Fruit fly (Drosophila melanogaster) whole organism, prepupa: ENCODE results near the gene Lrp4.

Experiments
- CG10669 ChIP-seq: fragments of 200-800 bp; sonication (Bioruptor generic); optimal IDR thresholded peaks from 3 replicates; lab custom pipeline; 2018; ENCODE audit warnings: missing biosample characterization, mild to moderate bottlenecking, missing genetic modification characterization, moderate library complexity
- CG11902 ChIP-seq: fragments of 200-800 bp; sonication (Bioruptor generic); optimal IDR thresholded peaks from 3 replicates; lab custom pipeline; 2016; ENCODE audit warnings: missing biosample characterization, missing genetic modification characterization
- CG15336 ChIP-seq: fragments of 200-800 bp; sonication (Bioruptor generic); IDR thresholded peaks from 2 replicates; pipeline ENCODE4 v1.3.6; 2022; ENCODE audit warnings: missing biosample characterization, missing genetic modification characterization
- CG1621 ChIP-seq: fragments of 200-800 bp; sonication (Bioruptor generic); optimal IDR thresholded peaks from 3 replicates; lab custom pipeline; 2018; ENCODE audit warnings: missing biosample characterization, mild to moderate bottlenecking, missing genetic modification characterization
- CG3032 ChIP-seq: fragments of 200-800 bp; optimal IDR thresholded peaks from 2 replicates; lab custom pipeline; 2019; ENCODE audit warnings: missing biosample characterization, mild to moderate bottlenecking, missing genetic modification characterization, moderate library complexity
- CG34406 ChIP-seq: fragments of 200-800 bp; sonication (Bioruptor generic); optimal IDR thresholded peaks from 3 replicates; lab custom pipeline; 2016; ENCODE audit warnings: missing biosample characterization, missing genetic modification characterization
- CG6163 ChIP-seq: fragments of 200-800 bp; sonication (Bioruptor generic); IDR thresholded peaks from 3 replicates; pipeline ENCODE4 v1.3.6; 2022; ENCODE audit warnings: missing biosample characterization, missing genetic modification characterization
- CG6792 ChIP-seq: fragments of 200-800 bp; sonication (Bioruptor generic); optimal IDR thresholded peaks from 3 replicates; lab custom pipeline; 2016; ENCODE audit warnings: missing biosample characterization, missing genetic modification characterization
- CG6854 ChIP-seq: fragments of 200-800 bp; sonication (Bioruptor generic); optimal IDR thresholded peaks from 2 replicates; lab custom pipeline; 2017; ENCODE audit warnings: missing biosample characterization, mild to moderate bottlenecking, missing genetic modification characterization
- CG7368 ChIP-seq: fragments of 200-800 bp; sonication (Bioruptor generic); optimal IDR thresholded peaks from 3 replicates; lab custom pipeline; 2016; ENCODE audit warnings: missing biosample characterization, missing genetic modification characterization
- CG8119 ChIP-seq: fragments of 200-800 bp; sonication (Bioruptor generic); IDR thresholded peaks from 3 replicates; pipeline ENCODE4 v1.3.6; 2022; ENCODE audit warnings: missing biosample characterization, missing genetic modification characterization
- CG8319 ChIP-seq: fragments of 200-800 bp; sonication (Bioruptor generic); optimal IDR thresholded peaks from 3 replicates; lab custom pipeline; 2016; ENCODE audit warnings: missing biosample characterization, missing genetic modification characterization
- Eip75B ChIP-seq: fragments of 200-800 bp; sonication (Bioruptor generic); optimal IDR thresholded peaks from 3 replicates; lab custom pipeline; 2016; ENCODE audit warnings: missing biosample characterization, missing genetic modification characterization
- Eip78C ChIP-seq: fragments of 200-800 bp; sonication (Bioruptor generic); peaks from one replicate; lab custom pipeline; 2016; ENCODE audit warnings: missing biosample characterization, missing genetic modification characterization
- Eip93F ChIP-seq: fragments of 200-800 bp; sonication (Bioruptor generic); optimal IDR thresholded peaks from 2 replicates; lab custom pipeline; 2016; ENCODE audit warnings: missing biosample characterization, mild to moderate bottlenecking, missing genetic modification characterization
- Ets21C ChIP-seq: fragments of 200-800 bp; sonication (Bioruptor generic); optimal IDR thresholded peaks from 3 replicates; lab custom pipeline; 2016; ENCODE audit warnings: missing biosample characterization, missing genetic modification characterization
- Gug ChIP-seq: fragments of 200-800 bp; sonication (Bioruptor generic); IDR thresholded peaks from 2 replicates; pipeline ENCODE4 v1.3.6; 2022; ENCODE audit warnings: missing biosample characterization, missing genetic modification characterization
- Hr38 ChIP-seq: sonication (Bioruptor generic); optimal IDR thresholded peaks from 2 replicates; lab custom pipeline; 2016; ENCODE audit warnings: missing biosample characterization, missing genetic modification characterization
- Hr39 ChIP-seq: fragments of 200-800 bp; sonication (Bioruptor generic); optimal IDR thresholded peaks from 2 replicates; lab custom pipeline; 2016; ENCODE audit warnings: missing biosample characterization, missing genetic modification characterization
- Lpt ChIP-seq: fragments of 200-800 bp; sonication (Bioruptor generic); optimal IDR thresholded peaks from 3 replicates; lab custom pipeline; 2016; ENCODE audit warnings: missing biosample characterization, missing genetic modification characterization
- Met ChIP-seq: fragments of 200-800 bp; sonication (Bioruptor generic); optimal IDR thresholded peaks from 3 replicates; lab custom pipeline; 2016; ENCODE audit warnings: missing biosample characterization, missing genetic modification characterization
- Smox ChIP-seq: fragments of 200-800 bp; sonication (Bioruptor generic); optimal IDR thresholded peaks from 3 replicates; lab custom pipeline; 2016; ENCODE audit warnings: missing biosample characterization, missing genetic modification characterization
- Sox102F ChIP-seq: fragments of 200-800 bp; sonication (Bioruptor generic); optimal IDR thresholded peaks from 2 replicates; lab custom pipeline; 2016; ENCODE audit warnings: missing biosample characterization, mild to moderate bottlenecking, missing genetic modification characterization
- cyc ChIP-seq: fragments of 200-800 bp; sonication (Bioruptor generic); optimal IDR thresholded peaks from 3 replicates; lab custom pipeline; 2016; ENCODE audit warnings: missing biosample characterization, missing genetic modification characterization
- dsx ChIP-seq: fragments of 200-800 bp; optimal IDR thresholded peaks from 3 replicates; lab custom pipeline; 2019; ENCODE audit warnings: missing biosample characterization, mild to moderate bottlenecking, missing genetic modification characterization, moderate library complexity; ENCODE audit not compliant: poor library complexity, severe bottlenecking
- eg ChIP-seq: fragments of 200-800 bp; sonication (Bioruptor generic); IDR thresholded peaks from 3 replicates; pipeline ENCODE4 v1.3.6; 2022; ENCODE audit warnings: missing biosample characterization, missing genetic modification characterization
- esn ChIP-seq: fragments of 200-800 bp; sonication (Bioruptor generic); optimal IDR thresholded peaks from 2 replicates; lab custom pipeline; 2016; ENCODE audit warnings: missing biosample characterization, mild to moderate bottlenecking, missing genetic modification characterization, moderate library complexity
- fd59A ChIP-seq: fragments of 200-800 bp; sonication (Bioruptor generic); optimal IDR thresholded peaks from 2 replicates; lab custom pipeline; 2017; ENCODE audit warnings: missing biosample characterization, mild to moderate bottlenecking, missing genetic modification characterization, missing genetic modification reagents
- fkh ChIP-seq: fragments of 200-800 bp; sonication (Bioruptor generic); optimal IDR thresholded peaks from 3 replicates; lab custom pipeline; 2017; ENCODE audit warnings: missing biosample characterization, mild to moderate bottlenecking, missing genetic modification characterization, moderate library complexity
- lz ChIP-seq: fragments of 200-800 bp; sonication (Bioruptor generic); optimal IDR thresholded peaks from 3 replicates; lab custom pipeline; 2016; ENCODE audit warnings: missing biosample characterization, missing genetic modification characterization
- spab ChIP-seq: fragments of 200-800 bp; sonication (Bioruptor generic); optimal IDR thresholded peaks from 2 replicates; lab custom pipeline; 2017; ENCODE audit warnings: missing biosample characterization, mild to moderate bottlenecking, missing genetic modification characterization, missing genetic modification reagents
- ss ChIP-seq, 2 experiments: fragments of 200-800 bp; sonication (Bioruptor generic); optimal IDR thresholded peaks; 2 replicates in 1 of 2; 3 replicates in 1 of 2; lab custom pipeline; 2017 to 2018; ENCODE audit warnings: mild to moderate bottlenecking in 2 of 2, missing biosample characterization in 2 of 2, missing genetic modification characterization in 2 of 2, moderate library complexity in 1 of 2
- svp ChIP-seq: fragments of 200-800 bp; sonication (Bioruptor generic); peaks from one replicate; lab custom pipeline; 2016; ENCODE audit warnings: missing biosample characterization, missing genetic modification characterization

The Lrp4 gene

dm6 chrX:15870777-15871757, 39.6 kb upstream of the Lrp4 start:
- no peak for TF ChIP-seq CG10669 (GFP tag; lab: Kevin White, UChicago)
- no peak for TF ChIP-seq fd59A (GFP tag; lab: Kevin White, UChicago)
- no peak for TF ChIP-seq CG6163
- TF ChIP-seq CG6854 (GFP tag; lab: Kevin White, UChicago) = peak; percentile 34
- no peak for TF ChIP-seq dsx (GFP tag; lab: Kevin White, UChicago)
- TF ChIP-seq CG34406 (GFP tag; lab: Kevin White, UChicago) = no peak
- no peak for TF ChIP-seq lz
- TF ChIP-seq svp = no peak
- TF ChIP-seq spab = no peak
- no peak for TF ChIP-seq CG1621
- TF ChIP-seq Eip78C = peak; percentile 80
- TF ChIP-seq eg (GFP tag; lab: Robert Waterston, UW) = no peak
- TF ChIP-seq CG3032 (tag; lab: Kevin White, UChicago) = no peak
- no peak for TF ChIP-seq CG6792 (GFP tag; lab: Kevin White, UChicago)
- no peak for TF ChIP-seq ss (GFP tag; optimal IDR thresholded peaks at IDR 0.05; lab: Kevin White, UChicago)
- no peak for TF ChIP-seq Lpt (GFP tag; lab: Kevin White, UChicago)
- TF ChIP-seq Ets21C (GFP tag; lab: Kevin White, UChicago) = no peak
- TF ChIP-seq CG11902 (GFP tag; lab: Kevin White, UChicago) = no peak
- TF ChIP-seq cyc (GFP tag; lab: Kevin White, UChicago) = no peak
- no peak for TF ChIP-seq CG8119 (GFP tag; lab: Robert Waterston, UW)
- TF ChIP-seq CG15336 (GFP tag; lab: Robert Waterston, UW) = 0 out of 2 replicates have a peak, but pooled peaks have one; percentile 10
- TF ChIP-seq CG7368 = no peak
- TF ChIP-seq Sox102F = no peak
- no peak for TF ChIP-seq Smox (GFP tag; lab: Kevin White, UChicago)
- TF ChIP-seq fkh (GFP tag; lab: Kevin White, UChicago) = peak; percentile 84
- no peak for TF ChIP-seq Eip75B (GFP tag; lab: Kevin White, UChicago)
- TF ChIP-seq Hr39 (GFP tag; lab: Kevin White, UChicago) = no peak
- peak; percentile 9 for TF ChIP-seq esn

- TF ChIP-seq svp (peak; percentile 94), Sox102F (no peak), CG15336 (GFP tag; lab: Robert Waterston, UW) (no peak)
- TF ChIP-seq, all 60 proteins: peak for 1
Observed at dm6 chrX:15874437-15874836, 36.2 kb upstream of the Lrp4 start.

dm6 chrX:15875569-15875968, 35.1 kb upstream of the Lrp4 start:
- TF ChIP-seq Gug (GFP tag; lab: Robert Waterston, UW) = no peak
- no peak for TF ChIP-seq Eip93F (GFP tag; lab: Kevin White, UChicago)
- no peak for TF ChIP-seq cyc (GFP tag; lab: Kevin White, UChicago)
- no peak for TF ChIP-seq Met
- no peak for TF ChIP-seq esn
- no peak for TF ChIP-seq eg (GFP tag; lab: Robert Waterston, UW)
- TF ChIP-seq Hr38 (GFP tag; lab: Kevin White, UChicago) = no peak
- TF ChIP-seq CG1621 = no peak
- TF ChIP-seq CG8319 (GFP tag; lab: Kevin White, UChicago) = no peak
- no peak for TF ChIP-seq CG6163
